Worm (Caenorhabditis elegans) whole organism, mixed stage, embryonic: ENCODE measurements around the gene F35E12.10.
A peak's percentile ranks its signal among the peaks of the same experiment; 100 is the strongest.

Experiments used
- M03D4.4 ChIP-seq: sonication (generic microtip); optimal IDR thresholded peaks from 2 replicates; lab custom pipeline; 2017; ENCODE audit warnings: mild to moderate bottlenecking, missing genetic modification characterization, missing compliant biosample characterization
- bed-3 ChIP-seq: fragments of 200-800 bp; sonication (Bioruptor generic); optimal IDR thresholded peaks from 3 replicates; lab custom pipeline; 2018; ENCODE audit warnings: mild to moderate bottlenecking, missing genetic modification characterization, moderate library complexity, missing compliant biosample characterization
- blmp-1 ChIP-seq: fragments of 150-350 bp; optimal IDR thresholded peaks from 2 replicates; lab custom pipeline; 2014; ENCODE audit warnings: missing biosample characterization, missing genetic modification characterization
- ceh-39 ChIP-seq: fragments of 150-350 bp; optimal IDR thresholded peaks from 2 replicates; lab custom pipeline; 2014; ENCODE audit warnings: missing biosample characterization, missing genetic modification characterization
- ceh-43 ChIP-seq: fragments of 200-800 bp; sonication (Bioruptor generic); optimal IDR thresholded peaks from 2 replicates; lab custom pipeline; 2018; ENCODE audit warnings: mild to moderate bottlenecking, missing genetic modification characterization, moderate library complexity, missing compliant biosample characterization
- ceh-83 ChIP-seq: fragments of 200-800 bp; sonication (Bioruptor generic); optimal IDR thresholded peaks from 2 replicates; lab custom pipeline; 2018; ENCODE audit warnings: mild to moderate bottlenecking, missing genetic modification characterization, missing compliant biosample characterization
- ces-1 ChIP-seq: fragments of 150-350 bp; optimal IDR thresholded peaks from 2 replicates; lab custom pipeline; 2014; ENCODE audit warnings: missing biosample characterization, missing genetic modification reagents, missing genetic modification characterization
- cnd-1 ChIP-seq: fragments of 200-800 bp; sonication (Bioruptor generic); optimal IDR thresholded peaks from 2 replicates; lab custom pipeline; 2018; ENCODE audit warnings: mild to moderate bottlenecking, missing genetic modification characterization, missing compliant biosample characterization
- drap-1 ChIP-seq: fragments of 200-800 bp; sonication (Bioruptor generic); optimal IDR thresholded peaks from 3 replicates; lab custom pipeline; 2018; ENCODE audit warnings: mild to moderate bottlenecking, missing genetic modification characterization, missing compliant biosample characterization
- elt-1 ChIP-seq: sonication (generic microtip); optimal IDR thresholded peaks from 2 replicates; lab custom pipeline; 2017; ENCODE audit warnings: missing genetic modification characterization, mild to moderate bottlenecking, missing compliant biosample characterization, antibody characterized with exemption, moderate library complexity, borderline replicate concordance; ENCODE audit not compliant: insufficient read depth
- flh-1 ChIP-seq: fragments of 200-800 bp; sonication (Bioruptor generic); optimal IDR thresholded peaks from 2 replicates; lab custom pipeline; 2018; ENCODE audit warnings: mild to moderate bottlenecking, missing genetic modification characterization, moderate library complexity, missing compliant biosample characterization
- ham-2 ChIP-seq: fragments of 200-800 bp; sonication (Bioruptor generic); optimal IDR thresholded peaks from 2 replicates; lab custom pipeline; 2018; ENCODE audit warnings: mild to moderate bottlenecking, missing genetic modification characterization, missing compliant biosample characterization
- hlh-1 ChIP-seq: fragments of 150-350 bp; optimal IDR thresholded peaks from 2 replicates; lab custom pipeline; 2014; ENCODE audit warnings: missing biosample characterization, missing genetic modification reagents, missing genetic modification characterization
- lin-13 ChIP-seq: fragments of 150-350 bp; optimal IDR thresholded peaks from 2 replicates; lab custom pipeline; 2014; ENCODE audit warnings: missing biosample characterization, missing genetic modification characterization
- lin-32 ChIP-seq: fragments of 200-800 bp; sonication (Bioruptor generic); optimal IDR thresholded peaks from 2 replicates; lab custom pipeline; 2018; ENCODE audit warnings: mild to moderate bottlenecking, missing genetic modification characterization, missing compliant biosample characterization
- lsy-2 ChIP-seq: fragments of 150-350 bp; optimal IDR thresholded peaks from 2 replicates; lab custom pipeline; 2014; ENCODE audit warnings: missing biosample characterization, missing genetic modification characterization
- mab-5 ChIP-seq: fragments of 150-350 bp; optimal IDR thresholded peaks from 2 replicates; lab custom pipeline; 2014; ENCODE audit warnings: missing biosample characterization, missing genetic modification characterization
- mep-1 ChIP-seq: fragments of 150-350 bp; optimal IDR thresholded peaks from 2 replicates; lab custom pipeline; 2017; ENCODE audit warnings: missing biosample characterization, missing genetic modification reagents, missing genetic modification characterization, inconsistent platforms
- mls-2 ChIP-seq: sonication (generic microtip); optimal IDR thresholded peaks from 2 replicates; lab custom pipeline; 2016; ENCODE audit warnings: mild to moderate bottlenecking, missing genetic modification characterization, moderate library complexity, missing compliant biosample characterization
- nhr-12 ChIP-seq: fragments of 150-350 bp; optimal IDR thresholded peaks from 2 replicates; lab custom pipeline; 2014; ENCODE audit warnings: missing biosample characterization, missing genetic modification characterization
- nhr-2 ChIP-seq: fragments of 150-350 bp; optimal IDR thresholded peaks from 2 replicates; lab custom pipeline; 2014; ENCODE audit warnings: missing biosample characterization, missing genetic modification characterization
- nhr-237 ChIP-seq: fragments of 150-350 bp; optimal IDR thresholded peaks from 2 replicates; lab custom pipeline; 2014; ENCODE audit warnings: missing biosample characterization, missing genetic modification characterization
- nhr-28 ChIP-seq: fragments of 150-350 bp; optimal IDR thresholded peaks from 2 replicates; lab custom pipeline; 2014; ENCODE audit warnings: missing biosample characterization, missing genetic modification characterization
- nhr-76 ChIP-seq: sonication (generic microtip); optimal IDR thresholded peaks from 2 replicates; lab custom pipeline; 2017; ENCODE audit warnings: missing biosample characterization, missing genetic modification characterization
- pha-4 ChIP-seq: fragments of 150-350 bp; optimal IDR thresholded peaks from 2 replicates; lab custom pipeline; 2018; ENCODE audit warnings: missing biosample characterization, missing genetic modification reagents, missing genetic modification characterization
- sem-2 ChIP-seq: fragments of 200-800 bp; sonication (Bioruptor generic); optimal IDR thresholded peaks from 2 replicates; lab custom pipeline; 2018; ENCODE audit warnings: mild to moderate bottlenecking, missing genetic modification characterization, missing compliant biosample characterization
- snpc-4 ChIP-seq: fragments of 150-350 bp; optimal IDR thresholded peaks from 2 replicates; lab custom pipeline; 2014; ENCODE audit warnings: missing biosample characterization, missing genetic modification characterization
- tbx-8 ChIP-seq: fragments of 200-800 bp; sonication (Bioruptor generic); optimal IDR thresholded peaks from 2 replicates; lab custom pipeline; 2018; ENCODE audit warnings: mild to moderate bottlenecking, missing genetic modification characterization, moderate library complexity, missing compliant biosample characterization
- unc-120 ChIP-seq: sonication (generic microtip); optimal IDR thresholded peaks from 2 replicates; lab custom pipeline; 2017; ENCODE audit warnings: missing genetic modification characterization, missing compliant biosample characterization; ENCODE audit not compliant: poor library complexity, severe bottlenecking
- unc-39 ChIP-seq: fragments of 150-350 bp; optimal IDR thresholded peaks from 2 replicates; lab custom pipeline; 2014; ENCODE audit warnings: missing biosample characterization, missing genetic modification characterization
- unc-62 ChIP-seq: fragments of 150-350 bp; optimal IDR thresholded peaks from 2 replicates; lab custom pipeline; 2014; ENCODE audit warnings: missing biosample characterization, missing genetic modification reagents, missing genetic modification characterization
- zip-8 ChIP-seq: fragments of 150-350 bp; optimal IDR thresholded peaks from 2 replicates; lab custom pipeline; 2014; ENCODE audit warnings: missing biosample characterization, missing genetic modification characterization
- ztf-11 ChIP-seq: fragments of 150-350 bp; optimal IDR thresholded peaks from 2 replicates; lab custom pipeline; 2014; ENCODE audit warnings: missing biosample characterization, missing genetic modification characterization

The F35E12.10 gene

ce11 chrV:13736147-13736546 is 12.4 kb downstream of the F35E12.10 start, which contains the start of gene F35E12.6:
TSS of gene F35E12.6 (minus strand) at chrV:13736247.
- TF ChIP-seq lsy-2 (no peak), blmp-1 (no peak), mls-2 (tag; lab: Kevin White, UChicago) (no peak), drap-1 (GFP tag; lab: Kevin White, UChicago) (no peak), ceh-83 (GFP tag; lab: Kevin White, UChicago) (no peak), hlh-1 (tag; lab: Kevin White, UChicago) (no peak), cnd-1 (tag; lab: Kevin White, UChicago) (no peak), nhr-237 (tag; lab: Kevin White, UChicago) (no peak)
- TF ChIP-seq, all 35 proteins: peak for 0

- TF ChIP-seq nhr-237 (tag; lab: Kevin White, UChicago) (no peak), drap-1 (GFP tag; lab: Kevin White, UChicago) (no peak), snpc-4 (tag; lab: Kevin White, UChicago) (no peak), nhr-76 (tag; lab: Kevin White, UChicago) (no peak), bed-3 (GFP tag; lab: Kevin White, UChicago) (no peak), unc-120 (tag; lab: Kevin White, UChicago) (no peak), M03D4.4 (tag; lab: Kevin White, UChicago) (no peak), mab-5 (tag; lab: Kevin White, UChicago) (no peak), zip-8 (tag; lab: Kevin White, UChicago) (no peak), ceh-83 (GFP tag; lab: Kevin White, UChicago) (no peak), sem-2 (GFP tag; lab: Kevin White, UChicago) (no peak), mls-2 (tag; lab: Kevin White, UChicago) (no peak), ham-2 (GFP tag; lab: Kevin White, UChicago) (no peak), unc-62 (no peak), hlh-1 (tag; lab: Kevin White, UChicago) (no peak)
These were observed 17.8 kb downstream of the F35E12.10 start, which contains the start of gene dct-17 for ce11 chrV:13730762-13731161. TSS of gene dct-17 (minus strand) at chrV:13730784.

- TF ChIP-seq lin-13 (no peak), cnd-1 (tag; lab: Kevin White, UChicago) (no peak), nhr-28 (tag; lab: Kevin White, UChicago) (no peak)
These were observed 23.0 kb downstream of the F35E12.10 start, which contains the start of gene fbxa-181 for ce11 chrV:13725574-13725973. TSS of gene fbxa-181 (plus strand) at chrV:13725874.

- no peak for TF ChIP-seq nhr-2 (tag; lab: Kevin White, UChicago)
- no peak for TF ChIP-seq unc-62
- TF ChIP-seq zip-8 (tag; lab: Kevin White, UChicago): no peak
- no peak for TF ChIP-seq hlh-1 (tag; lab: Kevin White, UChicago)
- TF ChIP-seq ham-2 (GFP tag; lab: Kevin White, UChicago): no peak
These were observed 23.8 kb downstream of the F35E12.10 start, which contains the start of gene F35E12.2 for ce11 chrV:13724781-13725180. TSS of gene F35E12.2 (minus strand) at chrV:13724881.

ce11 chrV:13716531-13716930 is 32.0 kb downstream of the F35E12.10 start, which contains the start of gene T01D3.6:
TSS of gene T01D3.6 (plus strand) at chrV:13716824.
- TF ChIP-seq ceh-43 (no peak), elt-1 (tag; lab: Kevin White, UChicago) (no peak), drap-1 (GFP tag; lab: Kevin White, UChicago) (no peak), lin-13 (no peak), nhr-76 (tag; lab: Kevin White, UChicago) (no peak), lsy-2 (no peak), pha-4 (tag; lab: Kevin White, UChicago) (no peak), ceh-83 (GFP tag; lab: Kevin White, UChicago) (no peak), unc-39 (tag; lab: Kevin White, UChicago) (no peak)

ce11 chrV:13715223-13715686 is 33.3 kb downstream of the F35E12.10 start, which contains the start of gene zipt-9:
TSS of gene zipt-9 (minus strand) at chrV:13715273.
- TF ChIP-seq nhr-12 (tag; lab: Kevin White, UChicago) (no peak), nhr-237 (tag; lab: Kevin White, UChicago) (peak; percentile 66), nhr-2 (tag; lab: Kevin White, UChicago) (no peak), zip-8 (tag; lab: Kevin White, UChicago) (no peak), unc-39 (tag; lab: Kevin White, UChicago) (no peak), lin-13 (peak; percentile 64), tbx-8 (no peak), unc-120 (tag; lab: Kevin White, UChicago) (no peak), lsy-2 (peak; percentile 68), cnd-1 (tag; lab: Kevin White, UChicago) (peak; percentile 54), snpc-4 (tag; lab: Kevin White, UChicago) (no peak), bed-3 (GFP tag; lab: Kevin White, UChicago) (no peak), drap-1 (GFP tag; lab: Kevin White, UChicago) (peak; percentile 35), ceh-43 (no peak), M03D4.4 (tag; lab: Kevin White, UChicago) (peak; percentile 42), ceh-39 (tag; lab: Kevin White, UChicago) (peak; percentile 9), ztf-11 (tag; lab: Kevin White, UChicago) (no peak), flh-1 (no peak), ces-1 (GFP tag; lab: Kevin White, UChicago) (no peak), mls-2 (tag; lab: Kevin White, UChicago) (no peak), unc-62 (no peak), ceh-83 (GFP tag; lab: Kevin White, UChicago) (no peak), sem-2 (GFP tag; lab: Kevin White, UChicago) (peak; percentile 9), hlh-1 (tag; lab: Kevin White, UChicago) (no peak), pha-4 (tag; lab: Kevin White, UChicago) (peak; percentile 42), ham-2 (GFP tag; lab: Kevin White, UChicago) (no peak), nhr-28 (tag; lab: Kevin White, UChicago) (no peak), mep-1 (tag; lab: Kevin White, UChicago) (peak; percentile 83), elt-1 (tag; lab: Kevin White, UChicago) (peak; percentile 6), nhr-76 (tag; lab: Kevin White, UChicago) (no peak), lin-32 (peak; percentile 20)
